Fruit fly (Drosophila melanogaster) S2 (cell line): ENCODE results near the gene CG14327.

Experiments used
- CG8478 ChIP-seq: fragments of >200 bp; optimal IDR thresholded peaks from 2 replicates; lab custom pipeline; 2018
- CTCF ChIP-seq, 2 experiments: fragments of >200 bp; optimal IDR thresholded peaks; 2 replicates each; lab custom pipeline; 2018

Gene CG14327

dm6 chr3R:17604880-17605667 lies 8.4 kb upstream of the CG14327 start:
- TF ChIP-seq CTCF (optimal IDR thresholded peaks at IDR 0.05; lab: Kevin White, UChicago) = no peak
- TF ChIP-seq CG8478 (lab: Kevin White, UChicago) = no peak

DNA sequence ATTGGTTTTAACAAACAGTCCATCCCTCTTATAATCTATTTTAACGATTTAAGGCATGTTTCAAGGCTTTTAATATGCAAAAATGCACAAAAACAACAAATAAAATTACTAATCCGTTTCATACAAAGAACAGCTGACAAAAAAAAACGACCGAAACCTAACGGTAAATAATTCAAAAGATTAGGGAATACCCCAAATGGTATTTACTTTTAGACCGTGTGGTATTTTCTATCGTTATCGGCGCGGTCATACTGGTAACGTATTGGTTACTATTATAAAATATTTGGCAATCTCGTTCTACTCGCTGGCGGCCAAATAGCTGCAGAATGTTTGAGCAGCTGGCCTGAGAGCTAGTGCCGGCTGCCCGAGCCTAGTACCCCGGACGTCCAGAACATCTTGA lies 7.6 kb upstream of the CG14327 start, which contains the start of gene sll:
sll (plus strand) TSS at position 235 of the 400 bp plus-strand sequence.
- no peak for TF ChIP-seq CTCF (optimal IDR thresholded peaks at IDR 0.05; lab: Kevin White, UChicago)
- no peak for TF ChIP-seq CG8478 (lab: Kevin White, UChicago)

- TF ChIP-seq CG8478 (lab: Kevin White, UChicago) (no peak), CTCF (optimal IDR thresholded peaks at IDR 0.05; lab: Kevin White, UChicago) (no peak)
Observed at dm6 chr3R:17609059-17609458, 4.5 kb upstream of the CG14327 start, which contains the start of gene CG14329. TSS of gene CG14329 (plus strand) at chr3R:17609359.

dm6 chr3R:17611411-17611810 lies 2.1 kb upstream of the CG14327 start, which contains the start of gene Edg91:
TSS of gene Edg91 (minus strand) at chr3R:17611511.
- no peak for TF ChIP-seq CG8478 (lab: Kevin White, UChicago)
- no peak for TF ChIP-seq CTCF (optimal IDR thresholded peaks at IDR 0.05; lab: Kevin White, UChicago)

DNA sequence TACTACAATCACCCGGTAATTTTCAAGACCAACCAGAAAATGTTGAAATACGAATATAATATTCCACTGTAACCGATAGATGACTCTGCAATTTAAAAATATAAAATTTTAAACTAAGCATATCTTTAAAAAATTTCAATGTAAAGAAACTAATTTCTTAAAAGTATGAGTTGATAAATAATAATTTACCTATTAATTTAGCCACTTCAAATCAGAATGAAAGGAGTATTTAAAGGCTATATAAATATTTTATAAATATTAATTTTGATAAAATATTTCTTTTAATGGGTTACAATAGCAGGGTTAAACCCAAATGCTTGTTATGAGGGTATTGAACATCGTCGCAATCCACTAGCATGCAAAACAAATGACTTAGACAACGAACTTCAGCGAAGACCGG lies 1.7 kb upstream of the CG14327 start:
- TF ChIP-seq CG8478 (lab: Kevin White, UChicago) (no peak), CTCF (optimal IDR thresholded peaks at IDR 0.05; lab: Kevin White, UChicago) (no peak)

DNA sequence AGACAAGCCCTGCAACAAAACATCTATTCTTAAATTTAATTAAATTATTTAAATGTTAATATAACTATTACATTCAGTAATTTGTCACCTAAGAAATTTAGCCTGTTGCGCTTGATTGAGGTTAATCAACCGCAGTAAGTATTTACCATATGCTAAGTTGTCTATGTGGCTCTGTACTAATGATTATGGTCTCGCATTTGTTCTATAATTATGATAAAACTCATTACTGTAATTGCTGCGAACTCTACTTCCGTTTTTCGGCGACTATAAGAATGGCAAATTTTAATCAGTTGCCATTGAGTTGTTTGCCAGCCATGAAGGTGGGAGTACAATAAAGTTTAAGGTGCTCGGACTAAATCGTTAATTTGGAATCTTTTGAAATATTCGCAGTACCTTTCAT lies 922 bp upstream of the CG14327 start, which contains the start of gene CG34281:
CG34281 (plus strand) TSS at position 301 of the 400 bp plus-strand sequence.
- TF ChIP-seq CG8478 (lab: Kevin White, UChicago) (no peak), CTCF (optimal IDR thresholded peaks at IDR 0.05; lab: Kevin White, UChicago) (no peak)

- peak; percentile 63 to 64 for TF ChIP-seq CTCF (optimal IDR thresholded peaks at IDR 0.05; lab: Kevin White, UChicago)
- no peak for TF ChIP-seq CG8478 (lab: Kevin White, UChicago)
Observed at dm6 chr3R:17615076-17615475, 1.6 kb downstream of the CG14327 start.

- TF ChIP-seq CTCF (optimal IDR thresholded peaks at IDR 0.05; lab: Kevin White, UChicago) (no peak), CG8478 (lab: Kevin White, UChicago) (no peak)
Observed at dm6 chr3R:17615746-17616145, 2.2 kb downstream of the CG14327 start.

DNA sequence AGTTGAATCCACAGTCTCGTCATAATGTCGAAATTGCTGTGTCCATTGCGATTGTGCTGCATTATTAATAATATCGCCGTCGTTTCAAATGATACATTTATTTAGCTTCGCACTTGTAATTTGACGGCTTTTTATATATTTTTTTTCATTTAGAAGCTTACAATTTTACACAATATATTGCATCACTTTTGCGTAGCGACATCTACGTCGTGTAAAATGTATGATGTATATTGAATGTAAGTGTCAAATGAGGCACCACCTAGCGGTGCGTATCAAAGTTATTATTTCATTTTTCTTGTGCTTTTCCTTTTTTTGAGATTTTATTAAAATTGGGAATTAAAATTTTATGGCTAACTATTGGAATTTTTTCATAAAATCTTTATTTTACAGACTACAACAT lies 3.0 kb downstream of the CG14327 start:
- TF ChIP-seq CTCF (optimal IDR thresholded peaks at IDR 0.05; lab: Kevin White, UChicago) (peak; percentile 69 to 89), CG8478 (lab: Kevin White, UChicago) (no peak)

- TF ChIP-seq CTCF (optimal IDR thresholded peaks at IDR 0.05; lab: Kevin White, UChicago) = peak; percentile 95
- no peak for TF ChIP-seq CG8478 (lab: Kevin White, UChicago)
Observed at dm6 chr3R:17617121-17617975, 3.8 kb downstream of the CG14327 start.

- TF ChIP-seq CG8478 (lab: Kevin White, UChicago) (no peak), CTCF (optimal IDR thresholded peaks at IDR 0.05; lab: Kevin White, UChicago) (no peak)
Observed at dm6 chr3R:17617976-17618308, 4.4 kb downstream of the CG14327 start.

DNA sequence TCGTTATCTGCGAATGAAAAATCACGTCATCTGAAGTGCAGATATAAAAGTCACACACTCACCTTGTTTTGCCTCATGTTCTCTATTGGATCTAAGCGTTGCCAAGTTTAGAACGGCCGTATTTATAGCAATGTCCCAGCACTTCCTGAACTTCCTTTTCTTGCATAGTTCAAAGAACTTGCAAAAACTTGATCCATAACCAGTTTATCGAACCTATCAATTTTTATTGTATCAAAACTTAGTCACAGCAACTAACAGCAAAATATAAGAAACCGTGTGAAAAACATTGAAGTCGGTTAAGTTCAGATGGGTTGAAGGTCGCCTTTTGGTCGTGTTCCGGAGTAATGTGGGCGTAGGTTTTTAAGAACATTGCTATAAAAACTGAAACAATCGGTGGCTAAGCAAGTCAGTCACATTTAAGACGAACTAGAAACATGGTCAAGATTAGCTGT lies 5.2 kb downstream of the CG14327 start, which contains the start of the genes CG14324 and CG14326:
CG14324 (minus strand) TSS at position 101 of the 452 bp plus-strand sequence.
CG14326 (plus strand) TSS at position 402 of the 452 bp plus-strand sequence.
- TF ChIP-seq CG8478 (lab: Kevin White, UChicago) = no peak
- TF ChIP-seq CTCF (optimal IDR thresholded peaks at IDR 0.05; lab: Kevin White, UChicago) = no peak

dm6 chr3R:17619726-17620282 lies 6.3 kb downstream of the CG14327 start:
- no peak for TF ChIP-seq CTCF (optimal IDR thresholded peaks at IDR 0.05; lab: Kevin White, UChicago)
- TF ChIP-seq CG8478 (lab: Kevin White, UChicago) = no peak

DNA sequence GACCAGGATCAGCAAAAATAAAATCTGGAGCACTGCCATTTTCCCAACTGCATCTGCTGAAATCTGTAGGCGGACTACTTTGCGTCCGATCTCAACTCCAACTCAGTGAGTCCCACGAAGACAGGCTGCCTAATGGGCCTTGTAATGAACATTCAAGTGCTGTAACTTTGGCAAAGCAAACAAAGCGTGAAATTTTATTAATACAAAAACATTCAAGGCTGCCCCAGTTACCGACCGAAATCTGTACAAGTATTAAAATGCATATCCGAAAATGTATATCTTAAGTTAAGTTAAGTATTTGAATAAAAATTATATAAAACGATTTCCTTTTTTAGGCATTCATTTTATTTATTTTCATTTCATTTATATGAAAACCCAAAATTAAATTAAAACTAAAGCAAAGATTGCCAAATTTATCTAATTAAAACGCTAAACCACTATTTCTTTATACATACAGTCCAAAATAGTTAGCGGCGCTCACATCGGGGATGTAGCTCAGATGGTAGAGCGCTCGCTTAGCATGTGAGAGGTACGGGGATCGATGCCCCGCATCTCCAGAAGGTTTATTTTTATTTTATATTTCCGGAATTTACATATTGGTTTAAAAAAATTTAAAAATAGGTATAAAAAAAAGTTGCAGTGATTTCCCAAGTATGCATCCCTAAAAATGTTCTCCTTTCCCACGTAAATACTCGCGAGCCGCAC lies 8.7 kb downstream of the CG14327 start, which contains the start of gene CG14323:
CG14323 (minus strand) TSS at position 51 of the 705 bp plus-strand sequence.
- TF ChIP-seq CTCF (optimal IDR thresholded peaks at IDR 0.05; lab: Kevin White, UChicago) (no peak), CG8478 (lab: Kevin White, UChicago) (no peak)
